Fruit fly (Drosophila melanogaster): Measurements from ENCODE around the gene Frl.
A peak's percentile ranks its signal among the peaks of the same experiment; 100 is the strongest.

Frl gene

DNA sequence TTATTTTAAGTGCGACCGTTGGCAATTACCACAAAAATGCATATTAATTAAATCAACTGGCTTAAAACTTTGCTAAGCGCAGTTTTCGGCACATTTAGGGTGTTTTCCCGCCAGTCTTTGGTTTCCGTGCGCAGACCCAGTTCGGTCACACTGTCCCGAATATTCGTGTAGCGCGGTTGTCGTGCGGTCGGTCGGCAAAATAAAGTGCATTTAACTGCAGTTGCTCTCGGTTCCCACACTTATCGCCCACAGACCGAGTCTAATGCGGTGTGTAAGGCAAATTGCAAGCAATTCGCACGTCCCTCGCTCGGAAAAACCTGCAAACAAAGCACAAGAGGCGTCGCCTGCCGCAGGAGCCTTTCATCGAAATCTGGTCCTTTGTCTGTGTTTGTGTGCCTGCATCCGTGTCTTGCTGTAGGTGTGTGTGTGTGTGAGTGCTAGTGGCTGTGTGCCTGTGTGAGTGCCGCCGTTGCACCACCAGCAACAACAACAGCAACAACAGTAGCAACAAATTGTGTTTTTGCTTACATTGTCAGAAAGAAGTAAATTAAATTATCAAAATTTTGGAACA lies at the start of gene Frl, which contains the start of gene CG13484 (continued):
- TF ChIP-seq ase (GFP tag; IDR thresholded peaks at IDR 0.05) (no peak), CG14710 (tag; optimal IDR thresholded peaks at IDR 0.05) (peak; percentile 67), hb (GFP tag; IDR thresholded peaks at IDR 0.05; ENCODE audit: partially characterized antibody) (no peak), D19B (GFP tag; optimal IDR thresholded peaks at IDR 0.05) (no peak), CG17186 (GFP tag; optimal IDR thresholded peaks at IDR 0.05) (peak; percentile 96), crp (GFP tag; optimal IDR thresholded peaks at IDR 0.05) (peak in 1 of 2 experiments; percentile 48), Blimp-1 (GFP tag; optimal IDR thresholded peaks at IDR 0.05) (peak; percentile 20), sug (tag; optimal IDR thresholded peaks at IDR 0.05) (peak; percentile 36), Hr78 (GFP tag; optimal IDR thresholded peaks at IDR 0.05) (no peak), ftz-f1 (GFP tag; optimal IDR thresholded peaks at IDR 0.05) (peak; percentile 57), Oli (tag; optimal IDR thresholded peaks at IDR 0.05) (no peak), Taf1 (GFP tag; IDR thresholded peaks at IDR 0.05) (no peak), CG12236 (GFP tag; optimal IDR thresholded peaks at IDR 0.05) (no peak), vnd (GFP tag; IDR thresholded peaks at IDR 0.05; ENCODE audit: partially characterized antibody) (no peak), H2.0 (GFP tag; IDR thresholded peaks at IDR 0.05) (no peak), CG9609 (GFP tag; optimal IDR thresholded peaks at IDR 0.05) (peak; percentile 7), zfh2 (GFP tag; optimal IDR thresholded peaks at IDR 0.05) (peak; percentile 29), kni (GFP tag; optimal IDR thresholded peaks at IDR 0.05) (peak; percentile 51), onecut (GFP tag; IDR thresholded peaks at IDR 0.05) (no peak), B-H2 (GFP tag; optimal IDR thresholded peaks at IDR 0.05) (peak; percentile 22), CrebB (tag; optimal IDR thresholded peaks at IDR 0.05) (peak; percentile 60), crc (GFP tag; optimal IDR thresholded peaks at IDR 0.05) (no peak), corto (GFP tag; optimal IDR thresholded peaks at IDR 0.05) (no peak), HLHmδ (GFP tag; optimal IDR thresholded peaks at IDR 0.05) (peak; percentile 53), fu2 (GFP tag; optimal IDR thresholded peaks at IDR 0.05) (peak; percentile 5), CG4854 (GFP tag; optimal IDR thresholded peaks at IDR 0.05) (peak; percentile 12), CG9797 (GFP tag; optimal IDR thresholded peaks at IDR 0.05) (peak; percentile 100), Rfx (GFP tag; IDR thresholded peaks at IDR 0.05) (peak; percentile 68), CG8478 (optimal IDR thresholded peaks at IDR 0.05) (no peak), NC2α (GFP tag; optimal IDR thresholded peaks at IDR 0.05) (peak; percentile 24), zf30C (GFP tag; optimal IDR thresholded peaks at IDR 0.05) (no peak), bowl (GFP tag; IDR thresholded peaks at IDR 0.05) (peak; percentile 32; the same call in 1 of the 2 replicates), CG34224 (GFP tag; IDR thresholded peaks at IDR 0.05; ENCODE audit: partially characterized antibody) (0 out of 3 replicates have a peak, but pooled peaks have one; percentile 16), pnt (GFP tag; optimal IDR thresholded peaks at IDR 0.05) (peak; percentile 13), D19A (tag; optimal IDR thresholded peaks at IDR 0.05) (peak; percentile 2), CG2712 (tag; optimal IDR thresholded peaks at IDR 0.05) (peak; percentile 43), pita (GFP tag; optimal IDR thresholded peaks at IDR 0.05) (peak; percentile 77), yki (optimal IDR thresholded peaks at IDR 0.05) (no peak), CG11723 (GFP tag; optimal IDR thresholded peaks at IDR 0.05) (no peak), CG4282 (GFP tag; optimal IDR thresholded peaks at IDR 0.05) (peak; percentile 61), ro (GFP tag; IDR thresholded peaks at IDR 0.05) (no peak), Nf-YC (tag; optimal IDR thresholded peaks at IDR 0.05) (peak; percentile 70), pros (GFP tag; optimal IDR thresholded peaks at IDR 0.05) (peak; percentile 4), pho (GFP tag; optimal IDR thresholded peaks at IDR 0.05) (peak; percentile 32), CG3995 (GFP tag; optimal IDR thresholded peaks at IDR 0.05) (peak; percentile 78), CoRest (tag; optimal IDR thresholded peaks at IDR 0.05) (peak; percentile 48), jumu (GFP tag; optimal IDR thresholded peaks at IDR 0.05) (peak; percentile 47), Fer3 (tag; optimal IDR thresholded peaks at IDR 0.05) (no peak), CG16779 (GFP tag; IDR thresholded peaks at IDR 0.05) (0 out of 2 replicates have a peak, but pooled peaks have one; percentile 15), CG14050 (GFP tag; IDR thresholded peaks at IDR 0.05) (no peak)
